Worm (Caenorhabditis elegans) whole organism, L4/young adult: ENCODE data around the gene spat-1.

ENCODE experiments used
- W03F9.2 ChIP-seq: fragments of 150-350 bp; optimal IDR thresholded peaks from 2 replicates; lab custom pipeline; 2014; ENCODE audit warnings: missing biosample characterization, missing genetic modification characterization
- dao-5 ChIP-seq: sonication (generic microtip); optimal IDR thresholded peaks from 2 replicates; lab custom pipeline; 2016; ENCODE audit warnings: missing genotype, missing genetic modification characterization, moderate library complexity, missing compliant biosample characterization
- him-1 ChIP-seq: sonication (generic microtip); optimal IDR thresholded peaks from 2 replicates; lab custom pipeline; 2016; ENCODE audit warnings: missing genotype, missing genetic modification reagents, missing genetic modification characterization, missing compliant biosample characterization

The spat-1 gene

DNA sequence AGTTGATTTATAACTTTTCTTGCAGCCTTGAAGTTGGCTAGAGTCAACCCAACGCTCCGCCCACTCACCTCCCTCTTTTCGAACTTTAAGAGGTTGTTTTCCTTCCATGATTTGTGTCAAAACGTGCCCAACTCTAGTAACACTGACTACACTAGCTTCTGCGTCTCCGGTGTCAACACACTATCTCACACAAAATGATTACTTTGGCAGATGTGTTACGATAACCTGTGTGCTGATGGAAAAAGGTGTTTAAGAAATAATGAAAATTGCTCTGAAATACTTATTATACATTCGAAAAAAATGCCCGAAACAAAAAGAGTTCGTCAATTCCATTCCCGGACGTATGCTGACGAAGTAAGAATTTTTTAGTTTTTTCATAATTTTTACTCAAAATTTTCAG is 25.6 kb upstream of the spat-1 start, which contains the start of gene K10H10.6:
Gene K10H10.6 (plus strand): TSS at position 301 of the 400 bp plus-strand sequence.
- TF ChIP-seq him-1 (tag; lab: Kevin White, UChicago): no peak
- no peak for TF ChIP-seq dao-5 (tag; lab: Kevin White, UChicago)
- no peak for TF ChIP-seq W03F9.2 (tag; lab: Kevin White, UChicago)

DNA sequence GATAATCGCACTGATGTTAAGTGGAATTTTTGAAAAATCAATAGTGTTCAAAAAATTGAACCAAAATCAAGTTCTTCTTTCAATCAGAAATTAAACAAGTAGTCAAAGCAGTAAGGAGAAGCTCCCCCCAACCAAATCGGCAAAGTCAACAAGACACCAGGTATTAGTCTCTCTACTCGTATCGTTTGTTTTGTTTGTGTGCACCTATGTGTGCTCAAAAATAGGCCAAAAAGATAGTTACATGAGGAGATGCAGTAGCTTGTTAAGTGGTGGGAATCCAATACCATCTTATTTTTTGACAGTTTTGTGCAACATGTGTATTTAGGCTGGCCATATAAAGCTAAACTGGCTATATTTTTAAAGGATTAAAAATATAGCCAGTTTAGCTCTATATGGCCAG is 22.3 kb upstream of the spat-1 start, which contains the start of gene K10H10.12:
Gene K10H10.12 (minus strand): TSS at position 101 of the 400 bp plus-strand sequence.
- no peak for TF ChIP-seq him-1 (tag; lab: Kevin White, UChicago)
- TF ChIP-seq dao-5 (tag; lab: Kevin White, UChicago): no peak
- TF ChIP-seq W03F9.2 (tag; lab: Kevin White, UChicago): no peak

DNA sequence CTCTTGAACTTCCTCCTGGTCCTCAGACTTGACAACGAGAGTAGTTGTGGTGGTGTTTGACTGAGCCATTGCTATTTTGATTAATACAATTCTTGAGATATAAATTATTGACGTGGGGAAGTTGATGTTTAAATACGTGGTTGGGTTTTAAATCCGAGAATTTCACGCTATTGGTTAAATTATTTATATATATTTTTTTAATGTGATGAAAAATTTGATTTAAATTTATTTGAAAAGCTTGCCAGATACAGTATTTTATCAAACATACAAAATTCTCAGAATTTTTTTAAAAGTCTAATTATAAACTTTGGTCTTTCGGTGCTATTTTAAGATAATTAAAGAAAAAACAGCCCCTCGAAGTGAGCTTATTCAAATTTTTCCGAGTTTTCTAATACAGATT is 21.0 kb upstream of the spat-1 start, which contains the start of the genes K10H10.7 and K10H10.10:
Gene K10H10.7 (minus strand): TSS at position 101 of the 400 bp plus-strand sequence.
Gene K10H10.10 (plus strand): TSS at position 204 of the 400 bp plus-strand sequence.
- TF ChIP-seq W03F9.2 (tag; lab: Kevin White, UChicago): no peak
- no peak for TF ChIP-seq dao-5 (tag; lab: Kevin White, UChicago)
- no peak for TF ChIP-seq him-1 (tag; lab: Kevin White, UChicago)

DNA sequence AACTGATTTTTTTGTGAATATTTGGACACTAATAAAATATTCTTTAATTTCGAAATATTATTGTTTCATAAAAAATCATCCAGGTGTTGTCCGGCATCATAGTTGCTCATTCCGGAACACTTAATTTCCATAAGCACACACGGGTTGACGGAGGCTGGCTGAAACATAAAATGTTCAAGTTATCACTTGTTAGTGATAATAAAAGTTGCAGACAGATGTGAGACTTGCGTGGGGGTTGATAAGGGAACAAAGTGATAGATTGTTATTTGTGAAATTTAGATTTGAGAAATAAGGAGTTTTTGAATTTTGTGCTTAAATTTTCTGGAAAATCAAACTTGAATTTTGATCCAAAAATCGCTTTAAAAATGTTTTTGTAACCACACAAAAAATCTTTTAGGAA is 18.4 kb upstream of the spat-1 start:
- no peak for TF ChIP-seq him-1 (tag; lab: Kevin White, UChicago)
- TF ChIP-seq W03F9.2 (tag; lab: Kevin White, UChicago): no peak
- no peak for TF ChIP-seq dao-5 (tag; lab: Kevin White, UChicago)

DNA sequence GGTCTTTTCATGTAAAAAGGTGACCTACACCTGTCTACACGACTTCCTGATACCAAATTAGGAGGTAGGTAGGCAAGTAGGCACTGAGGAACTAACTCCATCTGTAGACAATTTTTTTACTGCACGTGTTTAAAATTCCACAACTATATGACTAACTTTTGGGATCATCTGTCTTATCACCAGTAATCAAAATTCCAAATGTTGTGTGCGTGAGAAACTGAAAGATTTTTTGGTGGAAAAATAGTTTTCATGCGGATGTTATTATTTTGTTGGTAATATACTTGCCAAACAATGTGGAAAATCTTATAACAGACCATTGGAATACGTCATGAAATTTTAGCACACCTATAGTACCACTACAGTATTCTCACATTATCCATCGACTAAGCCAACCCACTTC is 17.4 kb upstream of the spat-1 start, which contains the start of gene K10H10.13:
Gene K10H10.13 (minus strand): TSS at position 101 of the 400 bp plus-strand sequence.
- TF ChIP-seq W03F9.2 (tag; lab: Kevin White, UChicago) (no peak), him-1 (tag; lab: Kevin White, UChicago) (no peak), dao-5 (tag; lab: Kevin White, UChicago) (no peak)

DNA sequence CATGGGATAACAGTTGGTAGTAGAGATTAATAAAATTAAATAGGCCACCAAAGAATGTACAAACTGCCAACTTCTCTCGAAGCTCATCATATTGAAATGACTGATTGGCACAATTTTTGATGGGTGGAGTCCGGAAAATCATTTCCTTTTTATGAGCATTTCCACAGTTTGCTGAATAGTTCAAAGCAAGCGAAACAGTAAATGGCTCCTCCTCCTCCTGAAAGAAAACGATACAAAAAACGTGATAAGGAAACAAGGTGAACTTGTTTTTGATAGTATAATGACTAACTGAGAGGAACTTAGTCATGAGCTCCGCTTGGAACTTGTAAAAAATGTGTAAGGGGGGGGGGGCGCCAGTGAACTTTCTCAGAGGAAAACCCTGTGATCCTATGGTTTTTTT is 13.5 kb upstream of the spat-1 start, which contains the start of gene K10H10.9:
Gene K10H10.9 (minus strand): TSS at position 101 of the 400 bp plus-strand sequence.
- TF ChIP-seq W03F9.2 (tag; lab: Kevin White, UChicago) (no peak), dao-5 (tag; lab: Kevin White, UChicago) (no peak), him-1 (tag; lab: Kevin White, UChicago) (no peak)

DNA sequence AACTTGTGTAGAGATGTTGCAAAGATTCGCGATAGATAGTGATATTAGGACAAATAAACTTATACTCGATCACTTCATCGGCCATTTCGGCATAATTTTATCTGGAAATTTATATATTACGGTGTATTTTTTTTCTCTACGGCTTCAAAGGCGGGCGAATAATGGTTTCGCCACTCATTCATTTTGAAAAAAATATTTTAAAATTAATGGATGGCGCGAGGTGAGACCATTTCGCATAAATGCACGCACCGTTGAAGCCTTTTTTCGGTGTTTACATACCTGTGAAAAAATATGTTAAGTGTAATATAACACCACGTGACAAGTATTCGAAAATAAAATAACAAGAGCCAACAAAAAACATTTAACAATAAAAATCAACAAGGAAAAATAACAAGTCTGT is 6.5 kb upstream of the spat-1 start, which contains the start of gene btb-19:
Gene btb-19 (minus strand): TSS at position 101 of the 400 bp plus-strand sequence.
- TF ChIP-seq dao-5 (tag; lab: Kevin White, UChicago) (no peak), him-1 (tag; lab: Kevin White, UChicago) (no peak), W03F9.2 (tag; lab: Kevin White, UChicago) (no peak)

DNA sequence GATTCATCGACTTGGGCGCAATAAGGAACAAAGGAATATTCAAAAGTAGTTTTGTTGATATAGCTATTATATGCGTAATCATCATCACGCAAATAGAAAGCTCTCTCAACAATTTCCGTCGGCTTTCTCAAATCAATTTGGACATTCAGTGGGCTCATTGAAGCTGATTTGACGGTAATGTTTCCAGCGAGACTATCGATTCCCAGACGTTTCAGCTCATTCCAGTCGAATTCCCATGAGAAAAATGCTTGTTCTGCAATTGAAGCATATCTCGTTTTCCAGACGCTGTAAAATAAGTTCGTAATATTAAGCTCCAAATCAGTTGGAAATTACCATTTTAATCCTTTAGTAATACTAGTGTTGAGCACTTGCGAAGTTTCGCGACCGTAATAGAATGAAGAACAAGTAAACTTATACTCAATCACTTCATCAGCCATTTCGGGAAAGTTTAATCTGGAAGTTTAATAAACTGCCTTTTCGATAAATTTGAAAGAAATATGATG is 5.4 kb upstream of the spat-1 start, which contains the start of gene btb-20:
Gene btb-20 (minus strand): TSS at position 453 of the 503 bp plus-strand sequence.
- TF ChIP-seq dao-5 (tag; lab: Kevin White, UChicago): no peak
- TF ChIP-seq W03F9.2 (tag; lab: Kevin White, UChicago): no peak
- TF ChIP-seq him-1 (tag; lab: Kevin White, UChicago): no peak

DNA sequence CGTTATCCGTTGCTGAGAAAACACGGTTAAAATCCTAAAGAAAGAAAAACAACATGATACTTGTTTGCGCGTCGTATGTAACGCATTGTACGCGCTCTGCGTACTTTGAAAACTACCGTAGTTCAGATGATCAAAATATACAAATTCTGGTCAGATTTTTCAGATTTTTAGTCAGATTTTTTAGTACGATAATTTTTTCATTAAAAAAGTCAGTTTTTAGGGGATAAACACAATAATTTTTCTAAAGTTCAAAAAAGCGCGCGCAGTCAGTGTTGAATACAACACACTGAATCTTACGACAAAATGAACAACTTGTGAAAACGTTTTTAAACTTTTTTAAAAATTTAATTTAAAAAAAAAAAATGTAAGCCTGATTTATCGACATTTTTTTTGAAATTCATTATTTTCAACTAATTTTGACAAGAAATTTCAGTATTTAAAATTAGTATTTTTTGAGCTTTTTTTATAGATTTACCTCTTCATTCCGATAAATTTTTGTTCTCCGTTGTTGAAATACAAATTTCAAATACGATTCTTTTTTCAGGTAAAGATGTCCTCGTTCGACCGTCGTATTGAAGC is 4.8 kb upstream of the spat-1 start, which contains the start of gene pot-2:
Gene pot-2 (plus strand): TSS at position 529 of the 579 bp plus-strand sequence.
- TF ChIP-seq him-1 (tag; lab: Kevin White, UChicago) (no peak), W03F9.2 (tag; lab: Kevin White, UChicago) (no peak), dao-5 (tag; lab: Kevin White, UChicago) (no peak)

DNA sequence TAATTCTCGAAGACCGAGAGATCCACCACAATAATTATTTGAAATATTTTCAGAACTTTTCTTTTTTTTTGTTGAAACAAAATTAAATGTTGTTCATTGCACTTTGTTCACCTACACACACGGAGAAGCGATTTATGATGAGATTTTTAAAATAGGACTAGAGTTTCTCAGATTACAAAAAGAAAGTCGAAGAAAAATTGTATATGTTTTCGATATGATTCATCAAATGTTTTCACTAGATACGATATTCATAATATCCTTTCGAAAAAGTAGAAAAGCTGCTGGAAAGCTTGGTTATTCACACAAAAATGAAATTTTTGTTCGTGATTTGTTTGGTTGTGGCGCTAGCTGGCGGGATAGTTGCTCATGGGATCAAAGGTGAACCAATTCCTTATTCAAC is 3.5 kb upstream of the spat-1 start, which contains the start of gene F57C2.4:
Gene F57C2.4 (plus strand): TSS at position 301 of the 400 bp plus-strand sequence.
- no peak for TF ChIP-seq W03F9.2 (tag; lab: Kevin White, UChicago)
- TF ChIP-seq him-1 (tag; lab: Kevin White, UChicago): no peak

DNA sequence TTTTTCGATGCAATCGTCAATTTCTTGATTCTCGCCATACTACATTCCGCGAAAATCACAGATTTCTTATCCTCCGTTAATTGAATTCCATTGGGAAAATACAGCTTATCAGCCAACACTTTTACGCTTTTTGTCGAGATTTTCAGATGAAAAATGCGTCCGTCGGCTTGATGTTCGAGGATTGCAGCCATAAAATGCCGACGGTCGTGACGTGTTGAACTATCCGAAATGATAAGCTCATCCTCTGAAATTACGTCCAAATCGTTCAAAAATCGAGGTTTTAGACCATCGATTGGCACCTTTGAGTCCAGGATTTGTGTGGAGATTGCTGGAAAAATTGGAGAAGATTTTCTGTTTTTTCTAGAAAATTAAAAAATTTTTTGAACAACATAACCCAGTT is 1.4 kb upstream of the spat-1 start:
- TF ChIP-seq dao-5 (tag; lab: Kevin White, UChicago): no peak
- no peak for TF ChIP-seq W03F9.2 (tag; lab: Kevin White, UChicago)
- TF ChIP-seq him-1 (tag; lab: Kevin White, UChicago): no peak

DNA sequence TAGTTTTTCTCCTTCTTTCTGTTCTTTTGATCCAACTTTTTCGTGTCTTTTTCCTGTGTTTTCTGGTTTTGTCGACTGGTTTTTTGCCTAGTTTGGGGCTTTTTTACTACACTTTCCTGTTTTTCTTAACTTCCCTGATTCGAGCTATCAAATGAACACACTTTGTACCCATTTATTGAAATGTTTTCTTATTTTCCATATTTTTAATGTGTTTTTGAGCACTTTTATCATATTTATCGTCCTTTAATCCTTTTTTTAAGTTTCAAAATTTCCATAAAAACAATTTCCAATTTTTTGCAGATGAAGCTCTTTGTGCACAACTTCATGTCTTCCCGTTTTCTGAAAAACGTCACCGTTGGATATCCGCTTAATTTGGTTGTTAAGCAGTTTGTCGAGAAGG is 5.4 kb downstream of the spat-1 start, which contains the start of gene C04H5.1:
Gene C04H5.1 (plus strand): TSS at position 301 of the 400 bp plus-strand sequence.
- no peak for TF ChIP-seq W03F9.2 (tag; lab: Kevin White, UChicago)
- TF ChIP-seq dao-5 (tag; lab: Kevin White, UChicago): no peak
- no peak for TF ChIP-seq him-1 (tag; lab: Kevin White, UChicago)

DNA sequence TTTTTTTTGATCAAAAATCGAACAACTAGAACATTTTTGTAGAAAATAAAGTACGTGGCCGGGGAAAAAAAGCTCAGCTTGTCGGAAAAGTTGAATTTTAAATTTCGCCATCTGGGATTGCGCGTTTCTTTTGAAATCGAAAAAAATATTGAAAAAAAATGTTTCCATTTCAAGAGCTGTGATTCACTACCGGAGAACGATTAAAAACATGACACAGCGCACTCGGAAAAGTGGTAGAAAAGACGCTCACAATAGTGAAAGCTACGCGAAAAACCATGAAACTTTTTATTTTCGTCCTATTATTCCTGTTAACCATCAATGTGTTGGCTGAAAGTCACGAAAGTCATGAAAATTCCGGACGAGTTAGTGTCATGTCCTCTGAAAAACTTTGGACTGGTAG is 9.2 kb downstream of the spat-1 start, which contains the start of the genes clec-147 and C04H5.7:
Gene clec-147 (minus strand): TSS at position 101 of the 400 bp plus-strand sequence.
Gene C04H5.7 (plus strand): TSS at position 219 of the 400 bp plus-strand sequence.
- TF ChIP-seq W03F9.2 (tag; lab: Kevin White, UChicago) (no peak), dao-5 (tag; lab: Kevin White, UChicago) (no peak), him-1 (tag; lab: Kevin White, UChicago) (no peak)
